Worm (Caenorhabditis elegans): ENCODE results near the gene srj-53.

DNA sequence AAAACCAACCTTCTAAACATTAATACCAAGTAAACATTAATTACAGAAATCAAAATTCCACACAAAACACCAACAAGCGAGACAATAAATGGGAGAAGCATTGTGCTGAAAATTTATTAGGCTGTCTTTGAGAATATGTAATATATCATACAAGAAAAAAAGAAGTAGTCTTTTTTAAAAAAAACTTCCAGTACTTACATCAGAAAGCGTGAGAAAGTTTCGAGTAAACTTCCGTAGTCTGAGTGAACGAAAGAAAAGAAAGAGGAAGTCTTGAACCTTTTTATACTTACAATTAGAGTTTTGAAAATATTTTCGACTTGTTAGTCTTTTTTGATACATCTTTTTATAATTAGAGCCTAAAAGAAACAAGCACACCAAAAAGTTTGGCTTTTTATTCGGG is 25.2 kb upstream of the srj-53 start, which contains the start of gene srbc-40:
- TF ChIP-seq unc-62 (GFP tag; optimal IDR thresholded peaks at IDR 0.05 in 1 of 2) (no peak), unc-62 (tag; optimal IDR thresholded peaks at IDR 0.05) (no peak), hif-1 (tag; optimal IDR thresholded peaks at IDR 0.05) (no peak), lin-29 (GFP tag; IDR thresholded peaks at IDR 0.05) (no peak), dve-1 (tag; optimal IDR thresholded peaks at IDR 0.05; ENCODE audit: insufficient read depth) (no peak), daf-12 (tag; optimal IDR thresholded peaks at IDR 0.05) (no peak), ceh-82 (tag; optimal IDR thresholded peaks at IDR 0.05) (no peak), mdl-1 (tag; optimal IDR thresholded peaks at IDR 0.05) (no peak), nhr-76 (tag; optimal IDR thresholded peaks at IDR 0.05) (no peak), ZK337.2 (GFP tag; IDR thresholded peaks at IDR 0.05) (no peak), lin-13 (GFP tag; optimal IDR thresholded peaks at IDR 0.05) (no peak), ama-1 (optimal IDR thresholded peaks at IDR 0.05) (no peak), zag-1 (tag; optimal IDR thresholded peaks at IDR 0.05) (no peak), nhr-102 (tag; optimal IDR thresholded peaks at IDR 0.05) (no peak), pha-4 (GFP tag; IDR thresholded peaks at IDR 0.05) (no peak), pha-4 (tag; optimal IDR thresholded peaks at IDR 0.05) (no peak)

Measured in whole organism, L4 larva.